Worm (Caenorhabditis elegans): ENCODE results near the gene nhr-189.

Gene nhr-189

DNA sequence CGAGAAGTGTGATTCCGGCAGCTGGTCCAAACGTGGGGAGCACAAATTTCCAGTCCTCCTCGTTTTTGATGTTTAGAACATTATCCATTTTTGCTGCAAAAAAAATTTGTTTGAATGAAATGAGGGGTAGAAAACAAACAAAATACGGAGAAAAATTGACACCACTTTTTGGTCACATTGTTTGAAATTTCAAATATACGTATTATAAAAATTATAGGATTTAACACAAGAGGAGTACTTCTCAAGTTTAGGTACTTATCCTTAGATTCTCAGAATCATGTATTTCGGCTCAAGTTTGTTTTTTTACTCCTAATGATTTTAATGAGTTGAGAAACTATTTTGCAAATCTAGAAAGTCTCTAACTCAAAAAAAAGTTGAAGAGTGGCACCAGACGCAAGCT is 31.9 kb upstream of the nhr-189 start, which contains the start of gene C17E7.12:
Gene C17E7.12 (minus strand): TSS at position 101 of the 400 bp plus-strand sequence.
- no peak for TF ChIP-seq ceh-79 (tag; optimal IDR thresholded peaks at IDR 0.05)
- no peak for TF ChIP-seq B0261.1 (tag; optimal IDR thresholded peaks at IDR 0.05)
- no peak for TF ChIP-seq zim-3 (tag; optimal IDR thresholded peaks at IDR 0.05)

DNA sequence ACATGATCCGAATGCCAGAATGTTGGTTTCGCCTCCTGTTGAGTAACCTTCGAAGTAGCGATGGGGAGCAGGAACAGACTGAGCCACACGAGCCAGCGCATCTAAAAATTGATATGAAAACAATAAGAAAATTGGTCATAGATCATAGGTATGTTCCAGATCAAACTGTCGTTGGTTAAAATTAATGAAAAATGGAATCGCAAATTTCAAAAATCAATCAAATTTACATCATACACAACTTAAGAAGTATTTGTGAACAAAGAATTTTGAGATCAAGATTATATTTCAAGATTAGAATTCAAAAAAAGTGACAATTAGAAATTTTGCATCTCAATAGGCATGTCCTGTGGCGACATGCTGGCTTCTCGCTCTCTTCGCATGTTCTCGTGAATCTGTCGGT is 30.7 kb upstream of the nhr-189 start, which contains the start of gene C17E7.9:
Gene C17E7.9 (minus strand): TSS at position 101 of the 400 bp plus-strand sequence.
- no peak for TF ChIP-seq K11D2.4 (GFP tag; IDR thresholded peaks at IDR 0.05)
- no peak for TF ChIP-seq snpc-3.4 (tag; optimal IDR thresholded peaks at IDR 0.05)
- no peak for TF ChIP-seq nhr-179 (tag; optimal IDR thresholded peaks at IDR 0.05)
- TF ChIP-seq Y67H2A.10 (GFP tag; conservative IDR thresholded peaks at IDR 0.05): no peak
- no peak for TF ChIP-seq C17E4.6 (GFP tag; IDR thresholded peaks at IDR 0.05)
- no peak for TF ChIP-seq Y53F4B.3 (GFP tag; IDR thresholded peaks at IDR 0.05)
- no peak for TF ChIP-seq ets-4 (GFP tag; optimal IDR thresholded peaks at IDR 0.05)
- no peak for TF ChIP-seq F52B5.7 (tag; optimal IDR thresholded peaks at IDR 0.05)
- no peak for TF ChIP-seq nhr-90 (tag; optimal IDR thresholded peaks at IDR 0.05)
- TF ChIP-seq ceh-91 (GFP tag; IDR thresholded peaks at IDR 0.05): no peak
- no peak for TF ChIP-seq lin-35 (GFP tag; optimal IDR thresholded peaks at IDR 0.05)
- TF ChIP-seq F23B12.7 (tag; optimal IDR thresholded peaks at IDR 0.05; ENCODE audit: insufficient read depth): no peak
- TF ChIP-seq ceh-100 (GFP tag; IDR thresholded peaks at IDR 0.05): no peak
- no peak for TF ChIP-seq nhr-80 (tag; optimal IDR thresholded peaks at IDR 0.05)
- TF ChIP-seq B0336.3 (GFP tag; IDR thresholded peaks at IDR 0.05): no peak

DNA sequence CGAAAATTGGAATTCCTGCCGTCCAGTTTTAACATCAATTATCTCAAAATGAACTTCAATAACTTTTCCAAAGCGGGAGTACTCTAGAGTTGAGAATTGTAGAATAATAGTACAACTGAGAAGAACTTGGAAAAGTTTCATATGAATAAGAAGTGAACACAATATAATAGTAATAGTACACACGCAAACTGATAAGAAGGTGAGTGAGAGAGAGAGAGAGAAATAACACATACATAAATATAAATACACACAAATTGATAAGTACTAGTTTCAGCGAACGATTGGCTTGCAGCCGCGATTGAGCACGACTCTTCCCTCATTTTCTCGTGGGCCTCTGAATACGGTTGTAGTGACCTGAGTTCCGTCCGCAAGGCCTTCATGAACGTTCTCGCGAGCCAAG is 29.1 kb upstream of the nhr-189 start, which contains the start of gene C17E7.13:
Gene C17E7.13 (minus strand): TSS at position 176 of the 400 bp plus-strand sequence.
- TF ChIP-seq F49E8.2 (tag; optimal IDR thresholded peaks at IDR 0.05; ENCODE audit: insufficient read depth) (no peak), nhr-80 (tag; optimal IDR thresholded peaks at IDR 0.05) (peak; percentile 8), unc-62 (GFP tag; optimal IDR thresholded peaks at IDR 0.05) (no peak)

DNA sequence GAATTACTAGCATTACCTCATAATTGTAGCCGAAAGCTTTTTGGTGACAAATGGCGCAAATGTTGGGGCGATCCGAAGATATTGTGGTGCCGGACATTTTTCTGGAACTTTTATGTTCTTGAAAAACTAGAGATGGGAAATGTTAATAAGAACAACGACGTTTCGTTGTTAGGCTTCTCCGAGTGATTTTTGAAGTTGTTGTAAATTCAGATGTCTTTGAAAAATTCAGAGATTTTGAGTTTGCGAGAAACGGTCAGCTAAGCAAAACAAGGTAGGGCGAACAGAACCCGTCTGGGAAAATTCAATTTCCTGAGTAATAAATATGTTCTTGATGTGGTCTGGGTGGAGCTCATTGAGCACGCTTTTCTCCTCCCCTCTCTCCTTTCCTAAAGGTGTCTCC is 26.1 kb upstream of the nhr-189 start, which contains the start of gene nhr-124:
Gene nhr-124 (minus strand): TSS at position 101 of the 400 bp plus-strand sequence.
- TF ChIP-seq F37B4.10 (GFP tag; IDR thresholded peaks at IDR 0.05) (no peak), ztf-22 (GFP tag; optimal IDR thresholded peaks at IDR 0.05) (no peak), nhr-90 (tag; optimal IDR thresholded peaks at IDR 0.05) (no peak), pbrm-1 (GFP tag; IDR thresholded peaks at IDR 0.05) (no peak), egrh-3 (GFP tag; IDR thresholded peaks at IDR 0.05) (no peak), B0261.1 (tag; optimal IDR thresholded peaks at IDR 0.05) (no peak), hsf-1 (GFP tag; IDR thresholded peaks at IDR 0.05) (no peak), F52B5.7 (tag; optimal IDR thresholded peaks at IDR 0.05) (no peak), unc-130 (GFP tag; optimal IDR thresholded peaks at IDR 0.05) (no peak)

DNA sequence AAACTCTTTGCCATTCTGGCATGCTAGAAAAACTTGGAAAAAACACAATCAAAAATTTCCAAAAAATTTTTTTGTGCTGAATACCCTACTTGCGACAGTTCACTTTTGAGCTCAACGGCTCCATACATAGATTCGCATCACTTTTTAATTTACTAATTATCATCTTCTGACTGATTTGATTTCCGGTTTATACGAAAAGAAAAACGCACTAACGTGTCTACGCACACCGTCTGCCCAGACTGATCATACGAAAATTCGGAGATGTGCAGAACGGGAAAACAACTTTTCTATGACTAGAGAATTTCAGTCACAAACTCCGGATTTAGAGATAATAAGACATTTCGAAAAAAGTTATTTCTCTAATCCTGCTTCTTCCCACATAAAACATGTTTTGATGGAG is 24.5 kb upstream of the nhr-189 start:
- TF ChIP-seq hrde-1 (tag; optimal IDR thresholded peaks at IDR 0.05; ENCODE audit: borderline replicate concordance): no peak
- no peak for TF ChIP-seq ztf-25 (GFP tag; IDR thresholded peaks at IDR 0.05)

DNA sequence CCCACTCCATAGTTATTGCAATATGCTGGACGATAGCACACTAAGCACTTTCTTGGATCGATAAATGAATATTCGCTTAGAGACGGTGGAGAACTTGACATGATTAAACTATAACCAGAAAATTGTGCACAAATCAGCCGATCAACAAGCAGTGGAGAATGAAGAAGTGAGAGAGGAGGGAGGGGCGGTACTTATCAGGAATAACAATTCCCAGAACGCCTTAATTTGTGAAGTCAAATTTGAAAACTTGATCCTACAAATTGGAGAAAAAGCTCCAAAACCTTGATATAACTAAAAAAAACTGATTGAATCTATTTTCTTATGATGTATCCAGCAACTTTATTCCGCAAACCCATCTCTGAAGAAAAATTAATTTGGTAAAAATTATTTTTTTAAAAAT is 18.2 kb upstream of the nhr-189 start, which contains the start of gene nhr-159:
Gene nhr-159 (minus strand): TSS at position 101 of the 400 bp plus-strand sequence.
- TF ChIP-seq nfyb-1 (GFP tag; IDR thresholded peaks at IDR 0.05) (no peak), F55B11.4 (tag; optimal IDR thresholded peaks at IDR 0.05; ENCODE audit: borderline replicate concordance, insufficient read depth) (no peak), ceh-79 (tag; optimal IDR thresholded peaks at IDR 0.05) (no peak), attf-3 (GFP tag; conservative IDR thresholded peaks at IDR 0.05) (no peak)
